Worm (Caenorhabditis elegans) whole organism, early embryonic: ENCODE measurements around the gene K08D8.4.

Experiments
- F13C5.2 ChIP-seq: sonication (generic microtip); optimal IDR thresholded peaks from 2 replicates; lab custom pipeline; 2017; ENCODE audit warnings: mild to moderate bottlenecking, missing genetic modification characterization, inconsistent platforms, missing compliant biosample characterization
- aly-1 ChIP-seq: sonication (generic microtip); optimal IDR thresholded peaks from 2 replicates; lab custom pipeline; 2016; ENCODE audit warnings: missing genetic modification characterization, missing compliant biosample characterization
- ama-1 ChIP-seq: fragments of 150-350 bp; optimal IDR thresholded peaks from 2 replicates; lab custom pipeline; 2014
- ceh-13 ChIP-seq: fragments of 200-800 bp; sonication (Bioruptor generic); optimal IDR thresholded peaks from 2 replicates; lab custom pipeline; 2018; ENCODE audit warnings: mild to moderate bottlenecking, missing genetic modification characterization, missing compliant biosample characterization
- ceh-36 ChIP-seq: sonication (generic microtip); optimal IDR thresholded peaks from 2 replicates; lab custom pipeline; 2016; ENCODE audit warnings: missing genetic modification characterization, inconsistent platforms, missing compliant biosample characterization
- flt-1 ChIP-seq: fragments of 200-800 bp; sonication (Bioruptor generic); IDR thresholded peaks from 2 replicates; pipeline ENCODE4 v1.3.6; 2022; ENCODE audit warnings: missing genetic modification characterization, missing compliant biosample characterization
- hmg-4 ChIP-seq: fragments of 200-800 bp; sonication (Bioruptor generic); optimal IDR thresholded peaks from 2 replicates; lab custom pipeline; 2018; ENCODE audit warnings: mild to moderate bottlenecking, missing genetic modification characterization, missing compliant biosample characterization
- hnd-1 ChIP-seq: sonication (generic microtip); optimal IDR thresholded peaks from 2 replicates; lab custom pipeline; 2016; ENCODE audit warnings: missing genetic modification characterization, missing compliant biosample characterization
- scrt-1 ChIP-seq: fragments of 200-800 bp; sonication (Bioruptor generic); IDR thresholded peaks from 2 replicates; pipeline ENCODE4 v1.3.6; 2022; ENCODE audit warnings: missing genetic modification characterization, missing compliant biosample characterization
- sea-1 ChIP-seq: fragments of 200-800 bp; sonication (Bioruptor generic); conservative IDR thresholded peaks from 2 replicates; pipeline ENCODE4 v1.3.6; 2022; ENCODE audit warnings: missing genetic modification characterization, missing compliant biosample characterization
- tbx-37 ChIP-seq: fragments of 200-800 bp; sonication (Bioruptor generic); conservative IDR thresholded peaks from 2 replicates; pipeline ENCODE4 v1.3.6; 2022; ENCODE audit warnings: missing genetic modification reagents, missing genetic modification characterization, missing compliant biosample characterization
- tra-4 ChIP-seq: sonication (generic microtip); optimal IDR thresholded peaks from 2 replicates; lab custom pipeline; 2017; ENCODE audit warnings: missing genetic modification characterization, missing compliant biosample characterization

DNA sequence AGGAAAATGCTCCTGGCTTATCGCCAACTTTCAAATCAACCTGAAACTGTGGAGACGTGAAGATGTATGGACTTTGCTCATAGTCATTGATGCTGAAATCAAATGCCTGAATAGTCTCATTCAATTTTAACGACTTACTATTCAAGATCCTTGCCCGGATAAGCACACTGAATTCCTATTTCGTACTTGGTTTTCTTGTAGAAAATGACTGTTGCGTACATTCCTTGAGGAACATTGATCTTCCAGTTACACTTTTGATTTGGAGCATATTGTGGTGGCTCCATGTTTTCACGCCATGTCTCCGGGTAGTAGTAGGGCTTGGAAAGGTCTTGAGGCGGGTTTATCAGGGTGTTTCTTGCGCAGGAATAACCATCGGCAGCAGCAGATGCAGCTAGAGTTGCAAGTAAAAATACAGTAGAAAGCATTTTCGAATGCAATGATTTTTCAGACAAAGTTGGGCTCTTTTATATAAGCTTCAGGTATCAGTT is 4.8 kb upstream of the K08D8.4 start, which contains the start of gene irg-6:
- no peak for TF ChIP-seq ceh-13 (GFP tag; lab: Kevin White, UChicago)
- no peak for TF ChIP-seq ama-1 (lab: Kevin White, UChicago)
- TF ChIP-seq hmg-4, result no peak
- no peak for TF ChIP-seq F13C5.2 (tag; lab: Kevin White, UChicago)
- TF ChIP-seq ceh-36 (tag; lab: Kevin White, UChicago), result no peak
- TF ChIP-seq tra-4 (tag; lab: Kevin White, UChicago), result no peak
- no peak for TF ChIP-seq sea-1 (GFP tag; lab: Robert Waterston, UW)
- no peak for TF ChIP-seq flt-1 (GFP tag; lab: Robert Waterston, UW)
- no peak for TF ChIP-seq hnd-1
- TF ChIP-seq aly-1 (tag; lab: Kevin White, UChicago), result no peak
- TF ChIP-seq scrt-1 (GFP tag; lab: Robert Waterston, UW), result no peak
- TF ChIP-seq tbx-37 (GFP tag; lab: Robert Waterston, UW), result no peak
